Worm (Caenorhabditis elegans) whole organism, L4 larva: ENCODE data around the gene M7.7.
A peak's percentile ranks its signal among the peaks of the same experiment; 100 is the strongest.

ENCODE experiments used
- F10B5.3 ChIP-seq: sonication (generic microtip); optimal IDR thresholded peaks from 2 replicates; lab custom pipeline; 2016; ENCODE audit warnings: mild to moderate bottlenecking, missing genetic modification characterization, missing compliant biosample characterization
- F44E2.7 ChIP-seq: fragments of 200-800 bp; sonication (Bioruptor generic); IDR thresholded peaks from 2 replicates; pipeline ENCODE4 v2.1.2; 2022; ENCODE audit warnings: missing genetic modification characterization, missing compliant biosample characterization
- R02D3.7 ChIP-seq: fragments of 150-350 bp; sonication (generic microtip); optimal IDR thresholded peaks from 3 replicates; lab custom pipeline; 2014; ENCODE audit warnings: missing biosample characterization, missing genetic modification characterization
- T26A8.4 ChIP-seq: fragments of 200-800 bp; sonication (Bioruptor generic); IDR thresholded peaks from 2 replicates; pipeline ENCODE4 v1.3.6; 2022; ENCODE audit warnings: missing genetic modification characterization, missing compliant biosample characterization
- Y48G9A.11 ChIP-seq: fragments of 200-800 bp; sonication (Bioruptor generic); IDR thresholded peaks from 2 replicates; pipeline ENCODE4 v1.3.6; 2022; ENCODE audit warnings: missing genetic modification reagents, missing genetic modification characterization, missing compliant biosample characterization
- Y5F2A.4 ChIP-seq: fragments of 200-800 bp; sonication (Bioruptor generic); optimal IDR thresholded peaks from 2 replicates; lab custom pipeline; 2018; ENCODE audit warnings: mild to moderate bottlenecking, missing genetic modification characterization, missing compliant biosample characterization
- ZK546.5 ChIP-seq, 2 experiments: sonication (generic microtip); optimal IDR thresholded peaks; 2 replicates each; lab custom pipeline; 2017; ENCODE audit warnings: missing biosample characterization in 2 of 2, missing genetic modification characterization in 2 of 2
- aha-1 ChIP-seq: fragments of 150-350 bp; peaks from one replicate; lab custom pipeline; 2014; ENCODE audit warnings: missing biosample characterization, missing genetic modification characterization
- arid-1 ChIP-seq: fragments of 200-800 bp; sonication (Bioruptor generic); conservative IDR thresholded peaks from 2 replicates; pipeline ENCODE4 v1.3.6; 2022; ENCODE audit warnings: missing genetic modification reagents, missing genetic modification characterization, missing compliant biosample characterization
- attf-4 ChIP-seq: sonication (generic microtip); optimal IDR thresholded peaks from 3 replicates; lab custom pipeline; 2017; ENCODE audit warnings: missing biosample characterization, missing genetic modification characterization
- ceh-44 ChIP-seq: fragments of 200-800 bp; sonication (Bioruptor generic); IDR thresholded peaks from 2 replicates; pipeline ENCODE4 v1.3.6; 2022; ENCODE audit warnings: missing genetic modification reagents, missing genetic modification characterization, missing compliant biosample characterization
- cey-2 ChIP-seq: sonication (generic microtip); optimal IDR thresholded peaks from 3 replicates; lab custom pipeline; 2017; ENCODE audit warnings: missing genetic modification characterization, mild to moderate bottlenecking, missing compliant biosample characterization, antibody characterized with exemption, borderline replicate concordance; ENCODE audit not compliant: insufficient read depth
- ctbp-1 ChIP-seq: fragments of 200-800 bp; sonication (Bioruptor generic); IDR thresholded peaks from 2 replicates; pipeline ENCODE4 v1.3.6; 2022; ENCODE audit warnings: missing genetic modification reagents, missing genetic modification characterization, missing compliant biosample characterization
- daf-19 ChIP-seq: fragments of 200-800 bp; sonication (Bioruptor generic); conservative IDR thresholded peaks from 2 replicates; pipeline ENCODE4 v1.3.6; 2022; ENCODE audit warnings: missing genetic modification characterization, missing compliant biosample characterization
- dmd-9 ChIP-seq: fragments of 200-800 bp; sonication (Bioruptor generic); IDR thresholded peaks from 2 replicates; pipeline ENCODE4 v1.3.6; 2022; ENCODE audit warnings: missing genetic modification reagents, missing genetic modification characterization, missing compliant biosample characterization
- dpl-1 ChIP-seq: fragments of 150-350 bp; optimal IDR thresholded peaks from 2 replicates; lab custom pipeline; 2014; ENCODE audit warnings: missing biosample characterization, missing genetic modification reagents, missing genetic modification characterization
- dve-1 ChIP-seq: sonication (generic microtip); optimal IDR thresholded peaks from 2 replicates; lab custom pipeline; 2017; ENCODE audit warnings: antibody characterized with exemption, mild to moderate bottlenecking, missing genetic modification characterization, missing compliant biosample characterization; ENCODE audit not compliant: insufficient read depth
- egl-27 ChIP-seq: sonication (generic microtip); optimal IDR thresholded peaks from 3 replicates; lab custom pipeline; 2017; ENCODE audit warnings: missing biosample characterization, missing genetic modification reagents, missing genetic modification characterization
- fos-1 ChIP-seq: fragments of 150-350 bp; optimal IDR thresholded peaks from 2 replicates; lab custom pipeline; 2014; ENCODE audit warnings: missing biosample characterization, missing genetic modification characterization
- hlh-30 ChIP-seq: sonication (generic microtip); optimal IDR thresholded peaks from 2 replicates; lab custom pipeline; 2017; ENCODE audit warnings: antibody characterized with exemption, mild to moderate bottlenecking, missing genetic modification characterization, missing compliant biosample characterization; ENCODE audit not compliant: insufficient read depth
- jun-1 ChIP-seq: fragments of 150-350 bp; optimal IDR thresholded peaks from 2 replicates; lab custom pipeline; 2014; ENCODE audit warnings: missing biosample characterization, missing genetic modification reagents, missing genetic modification characterization
- lin-29 ChIP-seq: fragments of 200-800 bp; sonication (Bioruptor generic); IDR thresholded peaks from 2 replicates; pipeline ENCODE4 v1.3.6; 2022; ENCODE audit warnings: missing genetic modification reagents, missing genetic modification characterization, missing compliant biosample characterization
- lin-39 ChIP-seq: fragments of 150-350 bp; optimal IDR thresholded peaks from 2 replicates; lab custom pipeline; 2014; ENCODE audit warnings: missing biosample characterization, missing genetic modification reagents, missing genetic modification characterization
- madf-5 ChIP-seq, 2 experiments: fragments of 200-800 bp; sonication (Bioruptor generic); IDR thresholded peaks; 2 replicates each; pipeline ENCODE4 v1.3.6; 2022; ENCODE audit warnings: missing compliant biosample characterization in 2 of 2, missing genetic modification characterization in 2 of 2
- madf-9 ChIP-seq: fragments of 200-800 bp; sonication (Bioruptor generic); conservative IDR thresholded peaks from 2 replicates; pipeline ENCODE4 v1.3.6; 2022; ENCODE audit warnings: missing genetic modification reagents, missing genetic modification characterization, missing compliant biosample characterization
- mdt-29 ChIP-seq: fragments of 200-800 bp; sonication (Bioruptor generic); IDR thresholded peaks from 2 replicates; pipeline ENCODE4 v1.3.6; 2022; ENCODE audit warnings: missing genetic modification reagents, missing genetic modification characterization, missing compliant biosample characterization
- mep-1 ChIP-seq: fragments of 150-350 bp; sonication (generic microtip); optimal IDR thresholded peaks from 3 replicates; lab custom pipeline; 2014; ENCODE audit warnings: missing biosample characterization, missing genetic modification characterization
- mxl-2 ChIP-seq: fragments of 200-800 bp; sonication (Bioruptor generic); conservative IDR thresholded peaks from 2 replicates; pipeline ENCODE4 v1.3.6; 2022; ENCODE audit warnings: missing genetic modification reagents, missing genetic modification characterization, missing compliant biosample characterization
- nhr-102 ChIP-seq: sonication (generic microtip); optimal IDR thresholded peaks from 2 replicates; lab custom pipeline; 2016; ENCODE audit warnings: mild to moderate bottlenecking, missing genetic modification characterization, moderate library complexity, missing compliant biosample characterization
- nhr-11 ChIP-seq: fragments of 150-350 bp; optimal IDR thresholded peaks from 2 replicates; lab custom pipeline; 2014; ENCODE audit warnings: missing biosample characterization, missing genetic modification characterization
- nhr-111 ChIP-seq: fragments of 200-800 bp; sonication (Bioruptor generic); optimal IDR thresholded peaks from 2 replicates; lab custom pipeline; 2018; ENCODE audit warnings: mild to moderate bottlenecking, missing genetic modification characterization, missing compliant biosample characterization
- nhr-237 ChIP-seq: sonication (generic microtip); optimal IDR thresholded peaks from 2 replicates; lab custom pipeline; 2017; ENCODE audit warnings: missing biosample characterization, missing genetic modification characterization
- nhr-25 ChIP-seq: sonication (generic microtip); optimal IDR thresholded peaks from 2 replicates; lab custom pipeline; 2017; ENCODE audit warnings: missing genetic modification characterization, mild to moderate bottlenecking, missing compliant biosample characterization, antibody characterized with exemption, moderate library complexity, borderline replicate concordance; ENCODE audit not compliant: insufficient read depth
- nhr-41 ChIP-seq: fragments of 200-800 bp; sonication (Bioruptor generic); IDR thresholded peaks from 2 replicates; pipeline ENCODE4 v1.3.6; 2022; ENCODE audit warnings: missing genetic modification reagents, missing genetic modification characterization, missing compliant biosample characterization
- nhr-42 ChIP-seq: fragments of 200-800 bp; sonication (Bioruptor generic); IDR thresholded peaks from 2 replicates; pipeline ENCODE4 v1.3.6; 2022; ENCODE audit warnings: missing genetic modification characterization, missing compliant biosample characterization
- nhr-77 ChIP-seq: fragments of 150-350 bp; optimal IDR thresholded peaks from 2 replicates; lab custom pipeline; 2014; ENCODE audit warnings: missing biosample characterization, missing genetic modification characterization
- php-3 ChIP-seq: fragments of 200-800 bp; sonication (Bioruptor generic); IDR thresholded peaks from 2 replicates; pipeline ENCODE4 v1.3.6; 2022; ENCODE audit warnings: missing genetic modification reagents, missing genetic modification characterization, missing compliant biosample characterization
- pqm-1 ChIP-seq: sonication (generic microtip); optimal IDR thresholded peaks from 2 replicates; lab custom pipeline; 2017; ENCODE audit warnings: missing biosample characterization, missing genetic modification characterization
- rbr-2 ChIP-seq: sonication (generic microtip); optimal IDR thresholded peaks from 2 replicates; lab custom pipeline; 2016; ENCODE audit warnings: missing genotype, missing genetic modification characterization, missing compliant biosample characterization
- saeg-2 ChIP-seq: fragments of 200-800 bp; sonication (Bioruptor generic); IDR thresholded peaks from 2 replicates; pipeline ENCODE4 v1.3.6; 2022; ENCODE audit warnings: missing genetic modification reagents, missing genetic modification characterization, missing compliant biosample characterization
- skn-1 ChIP-seq: fragments of 150-350 bp; optimal IDR thresholded peaks from 2 replicates; lab custom pipeline; 2014; ENCODE audit warnings: missing biosample characterization, missing genetic modification characterization
- spr-3 ChIP-seq: fragments of 200-800 bp; sonication (Bioruptor generic); optimal IDR thresholded peaks from 2 replicates; lab custom pipeline; 2018; ENCODE audit warnings: mild to moderate bottlenecking, missing genetic modification characterization, missing compliant biosample characterization
- tag-97 ChIP-seq: fragments of 200-800 bp; sonication (Bioruptor generic); IDR thresholded peaks from 2 replicates; pipeline ENCODE4 v1.3.6; 2022; ENCODE audit warnings: missing genetic modification characterization, missing compliant biosample characterization
- tra-1 ChIP-seq: fragments of 200-800 bp; sonication (Bioruptor generic); IDR thresholded peaks from 2 replicates; pipeline ENCODE4 v1.3.6; 2022; ENCODE audit warnings: missing genetic modification reagents, missing genetic modification characterization, missing compliant biosample characterization
- unc-130 ChIP-seq: sonication (generic microtip); optimal IDR thresholded peaks from 2 replicates; lab custom pipeline; 2016; ENCODE audit warnings: missing genetic modification reagents, missing genetic modification characterization, missing compliant biosample characterization
- unc-39 ChIP-seq: sonication (generic microtip); optimal IDR thresholded peaks from 2 replicates; lab custom pipeline; 2017; ENCODE audit warnings: missing biosample characterization, missing genetic modification characterization
- unc-62 ChIP-seq, 3 experiments: fragments of 150-350 bp in 1 of 3; sonication (generic microtip); optimal IDR thresholded peaks in 2 of 3; peaks in 1 of 3; 1 replicate in 1 of 3; 2 replicates in 2 of 3; lab custom pipeline; 2014 to 2017; ENCODE audit warnings: missing biosample characterization in 3 of 3, missing genetic modification characterization in 3 of 3, missing genetic modification reagents in 3 of 3, missing genotype in 1 of 3
- vab-7 ChIP-seq: fragments of 200-800 bp; sonication (Bioruptor generic); IDR thresholded peaks from 2 replicates; pipeline ENCODE4 v1.3.6; 2022; ENCODE audit warnings: missing genetic modification reagents, missing genetic modification characterization, missing compliant biosample characterization
- zag-1 ChIP-seq: fragments of 150-350 bp; optimal IDR thresholded peaks from 2 replicates; lab custom pipeline; 2014; ENCODE audit warnings: missing biosample characterization, missing genetic modification characterization
- zip-11 ChIP-seq: fragments of 200-800 bp; sonication (Bioruptor generic); IDR thresholded peaks from 2 replicates; pipeline ENCODE4 v1.3.6; 2022; ENCODE audit warnings: missing genetic modification characterization, missing compliant biosample characterization
- zip-2 ChIP-seq: fragments of 150-350 bp; optimal IDR thresholded peaks from 2 replicates; lab custom pipeline; 2014; ENCODE audit warnings: missing biosample characterization, missing genetic modification characterization
- ztf-11 ChIP-seq: fragments of 150-350 bp; optimal IDR thresholded peaks from 2 replicates; lab custom pipeline; 2014; ENCODE audit warnings: missing biosample characterization, missing genetic modification characterization

M7.7 gene

ce11 chrIV:11109771-11110170, 20.1 kb downstream of the M7.7 start, which contains the start of gene pigk-1 (continued):
- TF ChIP-seq unc-130 (GFP tag; lab: Kevin White, UChicago) (no peak), ceh-44 (GFP tag; lab: Robert Waterston, UW) (no peak), nhr-42 (GFP tag; lab: Robert Waterston, UW) (no peak), skn-1 (no peak), F44E2.7 (GFP tag; lab: Robert Waterston, UW) (no peak), mxl-2 (GFP tag; lab: Robert Waterston, UW) (no peak), nhr-237 (tag; lab: Kevin White, UChicago) (no peak), fos-1 (no peak), zip-2 (tag; lab: Kevin White, UChicago) (no peak), zip-11 (GFP tag; lab: Robert Waterston, UW) (no peak), dve-1 (tag; lab: Kevin White, UChicago) (no peak), nhr-41 (no peak), nhr-77 (tag; lab: Kevin White, UChicago) (no peak), nhr-102 (tag; lab: Kevin White, UChicago) (no peak), T26A8.4 (GFP tag; lab: Robert Waterston, UW) (no peak), nhr-25 (tag; lab: Kevin White, UChicago) (no peak), Y48G9A.11 (GFP tag; lab: Robert Waterston, UW) (peak; percentile 41; the same call in 1 of the 2 replicates), unc-62 (GFP tag; optimal IDR thresholded peaks at IDR 0.05 in 1 of 2; lab: Kevin White, UChicago) (no peak), unc-62 (tag; optimal IDR thresholded peaks at IDR 0.05; lab: Kevin White, UChicago) (no peak), arid-1 (no peak), tag-97 (GFP tag; lab: Robert Waterston, UW) (no peak), dpl-1 (GFP tag; lab: Kevin White, UChicago) (no peak), egl-27 (tag; lab: Kevin White, UChicago) (no peak), spr-3 (GFP tag; lab: Kevin White, UChicago) (no peak), nhr-11 (no peak), ztf-11 (no peak), unc-39 (tag; lab: Kevin White, UChicago) (no peak), hlh-30 (tag; lab: Kevin White, UChicago) (no peak), nhr-111 (GFP tag; lab: Kevin White, UChicago) (no peak), jun-1 (tag; lab: Kevin White, UChicago) (no peak), F10B5.3 (tag; lab: Kevin White, UChicago) (no peak), daf-19 (GFP tag; lab: Robert Waterston, UW) (0 out of 2 replicates have a peak, but pooled peaks have one; percentile 41), ctbp-1 (peak; percentile 12; the same call in 1 of the 2 replicates), vab-7 (GFP tag; lab: Robert Waterston, UW) (no peak), R02D3.7 (tag; lab: Kevin White, UChicago) (no peak), lin-29 (no peak), cey-2 (tag; lab: Kevin White, UChicago) (no peak), saeg-2 (no peak), madf-5 (GFP tag; IDR thresholded peaks at IDR 0.05; lab: Robert Waterston, UW) (no peak), Y5F2A.4 (no peak), madf-9 (GFP tag; lab: Robert Waterston, UW) (0 out of 2 replicates have a peak, but pooled peaks have one; percentile 17), aha-1 (tag; lab: Kevin White, UChicago) (no peak), mdt-29 (GFP tag; lab: Robert Waterston, UW) (no peak), zag-1 (tag; lab: Kevin White, UChicago) (no peak), ZK546.5 (tag; optimal IDR thresholded peaks at IDR 0.05; lab: Kevin White, UChicago) (peak in 1 of 2 experiments; percentile 27), rbr-2 (tag; lab: Kevin White, UChicago) (no peak), pqm-1 (no peak), mep-1 (tag; lab: Kevin White, UChicago) (no peak), attf-4 (tag; lab: Kevin White, UChicago) (no peak), php-3 (GFP tag; lab: Robert Waterston, UW) (no peak), lin-39 (tag; lab: Kevin White, UChicago) (no peak), dmd-9 (GFP tag; lab: Robert Waterston, UW) (no peak), tra-1 (no peak)
